Fruit fly (Drosophila melanogaster) whole organism, pupa: ENCODE results near the gene skd.

Experiments used
- CG10348 ChIP-seq: fragments of 200-800 bp; sonication (Bioruptor generic); IDR thresholded peaks from 2 replicates; pipeline ENCODE4 v1.3.6; 2022; ENCODE audit warnings: missing biosample characterization, missing genetic modification characterization
- CG12605 ChIP-seq: fragments of 200-800 bp; sonication (Bioruptor generic); IDR thresholded peaks from 2 replicates; pipeline ENCODE4 v1.3.6; 2022; ENCODE audit warnings: missing biosample characterization, missing genetic modification characterization
- CG13204 ChIP-seq: fragments of 200-800 bp; sonication (Bioruptor generic); optimal IDR thresholded peaks from 2 replicates; lab custom pipeline; 2018; ENCODE audit warnings: missing biosample characterization, mild to moderate bottlenecking, missing genetic modification characterization, moderate library complexity
- CG14655 ChIP-seq: fragments of 200-800 bp; sonication (Bioruptor generic); optimal IDR thresholded peaks from 3 replicates; lab custom pipeline; 2017; ENCODE audit warnings: mild to moderate bottlenecking, missing biosample characterization, missing genetic modification reagents, missing genetic modification characterization
- CG15710 ChIP-seq: fragments of 200-800 bp; sonication (Bioruptor generic); optimal IDR thresholded peaks from 2 replicates; lab custom pipeline; 2018; ENCODE audit warnings: missing biosample characterization, mild to moderate bottlenecking, missing genetic modification characterization, moderate library complexity
- CG17806 ChIP-seq: fragments of 200-800 bp; sonication (Bioruptor generic); optimal IDR thresholded peaks from 2 replicates; lab custom pipeline; 2018; ENCODE audit warnings: missing biosample characterization, mild to moderate bottlenecking, missing genetic modification characterization, moderate library complexity
- CG32121 ChIP-seq: fragments of 200-800 bp; sonication (Bioruptor generic); IDR thresholded peaks from 2 replicates; pipeline ENCODE4 v1.3.6; 2022; ENCODE audit warnings: missing biosample characterization, missing genetic modification characterization
- CG34367 ChIP-seq: fragments of 200-800 bp; sonication (Bioruptor generic); optimal IDR thresholded peaks from 2 replicates; lab custom pipeline; 2018; ENCODE audit warnings: missing biosample characterization, mild to moderate bottlenecking, missing genetic modification characterization
- CG4496 ChIP-seq: fragments of 200-800 bp; sonication (Bioruptor generic); IDR thresholded peaks from 3 replicates; pipeline ENCODE4 v1.3.6; 2022; ENCODE audit warnings: missing biosample characterization, missing genetic modification characterization
- CG8159 ChIP-seq: fragments of 200-800 bp; sonication (Bioruptor generic); optimal IDR thresholded peaks from 3 replicates; lab custom pipeline; 2018; ENCODE audit warnings: missing biosample characterization, mild to moderate bottlenecking, missing genetic modification characterization, moderate library complexity
- CG8301 ChIP-seq: fragments of 200-800 bp; sonication (Bioruptor generic); optimal IDR thresholded peaks from 2 replicates; lab custom pipeline; 2018; ENCODE audit warnings: missing biosample characterization, mild to moderate bottlenecking, missing genetic modification characterization
- CG9948 ChIP-seq: fragments of 200-800 bp; sonication (Bioruptor generic); optimal IDR thresholded peaks from 2 replicates; lab custom pipeline; 2018; ENCODE audit warnings: missing biosample characterization, mild to moderate bottlenecking, missing genetic modification characterization, moderate library complexity
- D1 ChIP-seq: fragments of 200-800 bp; sonication (Bioruptor generic); optimal IDR thresholded peaks from 2 replicates; lab custom pipeline; 2018; ENCODE audit warnings: missing biosample characterization, mild to moderate bottlenecking, missing genetic modification characterization, moderate library complexity
- EcR ChIP-seq: fragments of 200-800 bp; sonication (Bioruptor generic); optimal IDR thresholded peaks from 3 replicates; lab custom pipeline; 2019; ENCODE audit warnings: missing biosample characterization, missing genetic modification characterization, mild to moderate bottlenecking, moderate library complexity, missing genetic modification reagents
- Ets98B ChIP-seq: fragments of 200-800 bp; sonication (Bioruptor generic); IDR thresholded peaks from 2 replicates; pipeline ENCODE4 v1.3.6; 2022; ENCODE audit warnings: missing biosample characterization, missing genetic modification characterization
- Pif1A ChIP-seq: fragments of 200-800 bp; sonication (Bioruptor generic); optimal IDR thresholded peaks from 3 replicates; lab custom pipeline; 2016; ENCODE audit warnings: missing biosample characterization, missing genetic modification characterization
- Pif1B ChIP-seq: fragments of 200-800 bp; sonication (Bioruptor generic); optimal IDR thresholded peaks from 3 replicates; lab custom pipeline; 2016; ENCODE audit warnings: missing biosample characterization, missing genetic modification characterization
- Snoo ChIP-seq: fragments of 200-800 bp; sonication (Bioruptor generic); optimal IDR thresholded peaks from 3 replicates; lab custom pipeline; 2017; ENCODE audit warnings: missing biosample characterization, mild to moderate bottlenecking, missing genetic modification characterization, inconsistent platforms
- fd96Ca ChIP-seq: fragments of 200-800 bp; sonication (Bioruptor generic); IDR thresholded peaks from 3 replicates; pipeline ENCODE4 v1.3.6; 2022; ENCODE audit warnings: missing biosample characterization, missing genetic modification characterization
- gl ChIP-seq: fragments of 200-800 bp; sonication (Bioruptor generic); optimal IDR thresholded peaks from 2 replicates; lab custom pipeline; 2018; ENCODE audit warnings: missing biosample characterization, mild to moderate bottlenecking, missing genetic modification characterization
- rn ChIP-seq: fragments of 200-800 bp; sonication (Bioruptor generic); IDR thresholded peaks from 2 replicates; pipeline ENCODE4 v1.3.6; 2022; ENCODE audit warnings: missing biosample characterization, missing genetic modification characterization

The skd gene

dm6 chr3L:21041952-21042933 lies 15.0 kb upstream of the skd start:
- TF ChIP-seq CG4496 (peak; percentile 73), CG34367 (tag; lab: Kevin White, UChicago) (peak; percentile 19), Pif1B (no peak), CG10348 (GFP tag; lab: Robert Waterston, UW) (peak; percentile 27; the same call in 1 of the 2 replicates), fd96Ca (GFP tag; lab: Robert Waterston, UW) (peak; percentile 45; the same call in 2 of the 3 replicates), D1 (tag; lab: Kevin White, UChicago) (no peak), CG15710 (tag; lab: Kevin White, UChicago) (peak; percentile 70), Snoo (tag; lab: Kevin White, UChicago) (peak; percentile 18), CG8159 (peak; percentile 64), CG13204 (no peak), CG9948 (peak; percentile 55), CG32121 (GFP tag; lab: Robert Waterston, UW) (peak; percentile 69), Ets98B (peak; percentile 50), CG14655 (GFP tag; lab: Kevin White, UChicago) (peak; percentile 39), EcR (GFP tag; lab: Kevin White, UChicago) (no peak), gl (tag; lab: Kevin White, UChicago) (peak; percentile 22), rn (GFP tag; lab: Robert Waterston, UW) (0 out of 2 replicates have a peak, but pooled peaks have one; percentile 5), CG17806 (tag; lab: Kevin White, UChicago) (peak; percentile 67), CG12605 (GFP tag; lab: Robert Waterston, UW) (peak; percentile 26; the same call in 1 of the 2 replicates), CG8301 (tag; lab: Kevin White, UChicago) (peak; percentile 46), Pif1A (GFP tag; lab: Kevin White, UChicago) (peak; percentile 46)

dm6 chr3L:21040831-21041230 lies 13.6 kb upstream of the skd start:
- TF ChIP-seq Ets98B, result no peak
- TF ChIP-seq CG8301 (tag; lab: Kevin White, UChicago), result no peak
- peak; percentile 63; the same call in 1 of the 2 replicates for TF ChIP-seq CG32121 (GFP tag; lab: Robert Waterston, UW)

- TF ChIP-seq CG15710 (tag; lab: Kevin White, UChicago) (peak; percentile 28), CG10348 (GFP tag; lab: Robert Waterston, UW) (0 out of 2 replicates have a peak, but pooled peaks have one; percentile 8), CG17806 (tag; lab: Kevin White, UChicago) (peak; percentile 21), fd96Ca (GFP tag; lab: Robert Waterston, UW) (no peak), rn (GFP tag; lab: Robert Waterston, UW) (no peak), CG32121 (GFP tag; lab: Robert Waterston, UW) (peak; percentile 74; the same call in 1 of the 2 replicates), CG4496 (0 out of 3 replicates have a peak, but pooled peaks have one; percentile 51), EcR (GFP tag; lab: Kevin White, UChicago) (no peak), Snoo (tag; lab: Kevin White, UChicago) (peak; percentile 17), Pif1A (GFP tag; lab: Kevin White, UChicago) (peak; percentile 54), CG8159 (peak; percentile 55), CG8301 (tag; lab: Kevin White, UChicago) (peak; percentile 54), CG9948 (peak; percentile 34), CG34367 (tag; lab: Kevin White, UChicago) (no peak), CG12605 (GFP tag; lab: Robert Waterston, UW) (peak; percentile 25; the same call in 1 of the 2 replicates), Pif1B (peak; percentile 5), CG14655 (GFP tag; lab: Kevin White, UChicago) (peak; percentile 59), CG13204 (no peak)
Measured at dm6 chr3L:21037404-21037803, 10.2 kb upstream of the skd start.

- TF ChIP-seq rn (GFP tag; lab: Robert Waterston, UW), result no peak
- 0 out of 2 replicates have a peak, but pooled peaks have one; percentile 10 for TF ChIP-seq CG32121 (GFP tag; lab: Robert Waterston, UW)
Measured at dm6 chr3L:21036257-21036957, 9.2 kb upstream of the skd start.

dm6 chr3L:21035231-21035630 lies 8.0 kb upstream of the skd start:
- TF ChIP-seq CG15710 (tag; lab: Kevin White, UChicago) (no peak), CG4496 (no peak), Pif1B (no peak), CG10348 (GFP tag; lab: Robert Waterston, UW) (no peak), CG12605 (GFP tag; lab: Robert Waterston, UW) (no peak)
